Worm (Caenorhabditis elegans): ENCODE measurements around the gene efr-3.

ce11 chrII:6351887-6352286 is 30.9 kb upstream of the efr-3 start, which contains the start of gene C32D5.10:
- TF ChIP-seq ceh-9 (tag; optimal IDR thresholded peaks at IDR 0.05) = no peak
- TF ChIP-seq unc-3 (GFP tag; conservative IDR thresholded peaks at IDR 0.05) = no peak
- no peak for TF ChIP-seq unc-3 (tag; optimal IDR thresholded peaks at IDR 0.05)
- TF ChIP-seq pqm-1 (tag; optimal IDR thresholded peaks at IDR 0.05) = no peak
- no peak for TF ChIP-seq ama-1 (optimal IDR thresholded peaks at IDR 0.05)
- no peak for TF ChIP-seq rnt-1 (tag; optimal IDR thresholded peaks at IDR 0.05)
- no peak for TF ChIP-seq ets-4 (tag; optimal IDR thresholded peaks at IDR 0.05)
- no peak for TF ChIP-seq nhr-11 (tag; optimal IDR thresholded peaks at IDR 0.05)
- TF ChIP-seq zip-5 (tag; optimal IDR thresholded peaks at IDR 0.05) = no peak
- TF ChIP-seq pha-4 (tag; optimal IDR thresholded peaks at IDR 0.05) = no peak
- no peak for TF ChIP-seq lin-11 (tag; optimal IDR thresholded peaks at IDR 0.05)
- TF ChIP-seq ceh-2 (tag; optimal IDR thresholded peaks at IDR 0.05) = no peak
- TF ChIP-seq fkh-6 (tag; optimal IDR thresholded peaks at IDR 0.05) = no peak
- no peak for TF ChIP-seq fax-1 (tag; optimal IDR thresholded peaks at IDR 0.05)
- TF ChIP-seq elt-2 (tag; optimal IDR thresholded peaks at IDR 0.05) = no peak
